Worm (Caenorhabditis elegans) whole organism, midembryonic: Measurements from ENCODE around the gene ife-3.

Experiments used
- T22C8.4 ChIP-seq: fragments of 200-800 bp; sonication (Bioruptor generic); IDR thresholded peaks from 2 replicates; pipeline ENCODE4 v1.3.6; 2022; ENCODE audit warnings: missing genetic modification characterization, missing compliant biosample characterization
- cog-1 ChIP-seq: sonication (generic microtip); optimal IDR thresholded peaks from 2 replicates; lab custom pipeline; 2016; ENCODE audit warnings: missing genetic modification characterization, missing compliant biosample characterization
- flt-1 ChIP-seq: fragments of 200-800 bp; sonication (Bioruptor generic); IDR thresholded peaks from 2 replicates; pipeline ENCODE4 v1.3.6; 2022; ENCODE audit warnings: missing genetic modification characterization, missing compliant biosample characterization
- klf-2 ChIP-seq: fragments of 200-800 bp; sonication (Bioruptor generic); conservative IDR thresholded peaks from 2 replicates; pipeline ENCODE4 v1.3.6; 2022; ENCODE audit warnings: missing genetic modification reagents, missing genetic modification characterization, missing compliant biosample characterization
- med-1 ChIP-seq: sonication (generic microtip); optimal IDR thresholded peaks from 2 replicates; lab custom pipeline; 2017; ENCODE audit warnings: missing genetic modification characterization, mild to moderate bottlenecking, missing compliant biosample characterization, antibody characterized with exemption, missing genetic modification reagents; ENCODE audit not compliant: insufficient read depth
- ref-1 ChIP-seq: fragments of 200-800 bp; sonication (Bioruptor generic); conservative IDR thresholded peaks from 2 replicates; pipeline ENCODE4 v1.3.6; 2022; ENCODE audit warnings: missing genetic modification reagents, missing genetic modification characterization, missing compliant biosample characterization
- tab-1 ChIP-seq: fragments of 200-800 bp; sonication (Bioruptor generic); IDR thresholded peaks from 2 replicates; pipeline ENCODE4 v1.3.6; 2022; ENCODE audit warnings: missing genetic modification characterization, missing compliant biosample characterization
- ztf-23 ChIP-seq: fragments of 200-800 bp; sonication (Bioruptor generic); IDR thresholded peaks from 2 replicates; pipeline ENCODE4 v1.3.6; 2022; ENCODE audit warnings: missing genetic modification reagents, missing genetic modification characterization, missing compliant biosample characterization
- ztf-29 ChIP-seq: fragments of 200-800 bp; sonication (Bioruptor generic); IDR thresholded peaks from 2 replicates; pipeline ENCODE4 v1.3.6; 2022; ENCODE audit warnings: missing genetic modification reagents, missing genetic modification characterization, missing compliant biosample characterization

Gene ife-3

ce11 chrV:28270-28669, 20.6 kb upstream of the ife-3 start:
- TF ChIP-seq cog-1 (no peak), tab-1 (GFP tag; lab: Robert Waterston, UW) (no peak), ztf-23 (no peak)

ce11 chrV:27604-28003, 20.0 kb upstream of the ife-3 start:
- TF ChIP-seq flt-1 (no peak), T22C8.4 (GFP tag; lab: Robert Waterston, UW) (no peak), tab-1 (GFP tag; lab: Robert Waterston, UW) (no peak), ztf-23 (no peak), klf-2 (GFP tag; lab: Robert Waterston, UW) (no peak), cog-1 (no peak), med-1 (GFP tag; lab: Kevin White, UChicago) (no peak), ztf-29 (GFP tag; lab: Robert Waterston, UW) (no peak), ref-1 (GFP tag; lab: Robert Waterston, UW) (no peak)

- TF ChIP-seq T22C8.4 (GFP tag; lab: Robert Waterston, UW) (no peak), med-1 (GFP tag; lab: Kevin White, UChicago) (no peak), cog-1 (no peak), tab-1 (GFP tag; lab: Robert Waterston, UW) (no peak), flt-1 (no peak), ref-1 (GFP tag; lab: Robert Waterston, UW) (no peak), ztf-29 (GFP tag; lab: Robert Waterston, UW) (no peak), ztf-23 (no peak), klf-2 (GFP tag; lab: Robert Waterston, UW) (no peak)
Observed at ce11 chrV:24181-24580, 16.6 kb upstream of the ife-3 start.

ce11 chrV:21848-22247, 14.2 kb upstream of the ife-3 start:
- TF ChIP-seq ztf-29 (GFP tag; lab: Robert Waterston, UW) (no peak), ztf-23 (no peak), cog-1 (no peak), flt-1 (no peak), T22C8.4 (GFP tag; lab: Robert Waterston, UW) (no peak), tab-1 (GFP tag; lab: Robert Waterston, UW) (no peak), ref-1 (GFP tag; lab: Robert Waterston, UW) (no peak), med-1 (GFP tag; lab: Kevin White, UChicago) (no peak), klf-2 (GFP tag; lab: Robert Waterston, UW) (no peak)

ce11 chrV:20518-20917, 12.9 kb upstream of the ife-3 start, which contains the start of gene egl-8:
Gene egl-8, plus strand, starts transcription at chrV:20818.
- TF ChIP-seq flt-1 (no peak), tab-1 (GFP tag; lab: Robert Waterston, UW) (no peak), ztf-23 (no peak), ref-1 (GFP tag; lab: Robert Waterston, UW) (no peak), T22C8.4 (GFP tag; lab: Robert Waterston, UW) (no peak), klf-2 (GFP tag; lab: Robert Waterston, UW) (no peak)

ce11 chrV:16067-16845, 8.6 kb upstream of the ife-3 start:
- no peak for TF ChIP-seq med-1 (GFP tag; lab: Kevin White, UChicago)
- TF ChIP-seq ref-1 (GFP tag; lab: Robert Waterston, UW): no peak
- no peak for TF ChIP-seq flt-1
- no peak for TF ChIP-seq cog-1
- TF ChIP-seq klf-2 (GFP tag; lab: Robert Waterston, UW): no peak
- no peak for TF ChIP-seq ztf-29 (GFP tag; lab: Robert Waterston, UW)
- TF ChIP-seq ztf-23: no peak
- no peak for TF ChIP-seq tab-1 (GFP tag; lab: Robert Waterston, UW)
- TF ChIP-seq T22C8.4 (GFP tag; lab: Robert Waterston, UW): no peak

- TF ChIP-seq tab-1 (GFP tag; lab: Robert Waterston, UW): no peak
Observed at ce11 chrV:11708-12107, 4.1 kb upstream of the ife-3 start.

ce11 chrV:11158-11557, 3.5 kb upstream of the ife-3 start:
- TF ChIP-seq ref-1 (GFP tag; lab: Robert Waterston, UW) (no peak), klf-2 (GFP tag; lab: Robert Waterston, UW) (no peak), flt-1 (no peak), med-1 (GFP tag; lab: Kevin White, UChicago) (no peak), ztf-29 (GFP tag; lab: Robert Waterston, UW) (no peak), cog-1 (no peak), ztf-23 (no peak), T22C8.4 (GFP tag; lab: Robert Waterston, UW) (no peak), tab-1 (GFP tag; lab: Robert Waterston, UW) (no peak)

- TF ChIP-seq ztf-23 (peak; percentile 44; the same call in 1 of the 2 replicates), T22C8.4 (GFP tag; lab: Robert Waterston, UW) (peak; percentile 26; the same call in 1 of the 2 replicates), ztf-29 (GFP tag; lab: Robert Waterston, UW) (no peak), tab-1 (GFP tag; lab: Robert Waterston, UW) (0 out of 2 replicates have a peak, but pooled peaks have one; percentile 50), klf-2 (GFP tag; lab: Robert Waterston, UW) (no peak), cog-1 (peak; percentile 50), flt-1 (no peak), med-1 (GFP tag; lab: Kevin White, UChicago) (no peak), ref-1 (GFP tag; lab: Robert Waterston, UW) (no peak)
Observed at ce11 chrV:8716-9246, 1.2 kb upstream of the ife-3 start, which contains the start of gene B0348.10. Gene B0348.10, minus strand, starts transcription at chrV:8739.

- TF ChIP-seq flt-1 (0 out of 2 replicates have a peak, but pooled peaks have one; percentile 48), cog-1 (no peak)
Observed at ce11 chrV:6271-6670, 1.4 kb downstream of the ife-3 start.
